Fruit fly (Drosophila melanogaster) whole organism, embryonic: ENCODE results near the gene ppk13.

Source experiments
- CG3065 ChIP-seq: fragments of 200-800 bp; sonication (Bioruptor generic); optimal IDR thresholded peaks from 2 replicates; lab custom pipeline; 2016; ENCODE audit warnings: missing biosample characterization, missing genetic modification characterization
- CTCF ChIP-seq: fragments of 200-800 bp; sonication (Bioruptor generic); optimal IDR thresholded peaks from 2 replicates; lab custom pipeline; 2017; ENCODE audit warnings: missing biosample characterization, mild to moderate bottlenecking, missing genetic modification characterization, moderate library complexity
- Deaf1 ChIP-seq: fragments of 200-800 bp; optimal IDR thresholded peaks from 3 replicates; lab custom pipeline; 2019; ENCODE audit warnings: missing biosample characterization, mild to moderate bottlenecking, missing genetic modification characterization, moderate library complexity
- Dll ChIP-seq: fragments of 200-800 bp; sonication (Bioruptor generic); IDR thresholded peaks from 4 replicates; pipeline ENCODE4 v1.3.6; 2022; ENCODE audit warnings: missing biosample characterization, missing genetic modification characterization; ENCODE audit not compliant: partially characterized antibody
- Fer1 ChIP-seq: fragments of 200-800 bp; sonication (Bioruptor generic); optimal IDR thresholded peaks from 2 replicates; lab custom pipeline; 2017; ENCODE audit warnings: missing biosample characterization, mild to moderate bottlenecking, missing genetic modification characterization
- Rx ChIP-seq: fragments of 200-800 bp; sonication (Bioruptor generic); IDR thresholded peaks from 2 replicates; pipeline ENCODE4 v1.3.6; 2022; ENCODE audit warnings: missing biosample characterization, missing genetic modification characterization
- Sin3A ChIP-seq: fragments of >200 bp; optimal IDR thresholded peaks from 2 replicates; lab custom pipeline; 2018
- bowl ChIP-seq: fragments of 200-800 bp; sonication (Bioruptor generic); IDR thresholded peaks from 2 replicates; pipeline ENCODE4 v1.3.6; 2022; ENCODE audit warnings: missing biosample characterization, missing genetic modification characterization
- luna ChIP-seq: fragments of 200-800 bp; sonication (Bioruptor generic); optimal IDR thresholded peaks from 2 replicates; lab custom pipeline; 2016; ENCODE audit warnings: missing biosample characterization, missing genetic modification characterization
- sc ChIP-seq, 3 experiments: fragments of >200 bp in 2 of 3; fragments of 200-800 bp in 1 of 3; sonication (Bioruptor generic) in 1 of 3; optimal IDR thresholded peaks; 2 replicates in 2 of 3; 3 replicates in 1 of 3; lab custom pipeline; 2017; ENCODE audit warnings: mild to moderate bottlenecking in 1 of 3, missing biosample characterization in 1 of 3, missing genetic modification characterization in 1 of 3, missing genetic modification reagents in 1 of 3
- tin ChIP-seq: fragments of 200-800 bp; sonication (Bioruptor generic); optimal IDR thresholded peaks from 3 replicates; lab custom pipeline; 2016; ENCODE audit warnings: missing biosample characterization, missing genetic modification characterization

- TF ChIP-seq Sin3A (lab: Kevin White, UChicago) (no peak), sc (optimal IDR thresholded peaks at IDR 0.05; lab: Kevin White, UChicago) (no peak), sc (GFP tag; optimal IDR thresholded peaks at IDR 0.05; lab: Kevin White, UChicago) (no peak), CTCF (GFP tag; lab: Kevin White, UChicago) (no peak), CG3065 (GFP tag; lab: Kevin White, UChicago) (no peak), Dll (no peak), Rx (no peak), Fer1 (GFP tag; lab: Kevin White, UChicago) (no peak), luna (GFP tag; lab: Kevin White, UChicago) (no peak), Deaf1 (tag; lab: Kevin White, UChicago) (no peak), bowl (no peak), tin (no peak)
Observed at dm6 chr2L:21077849-21078248, 10.7 kb downstream of the ppk13 start.
